Fruit fly (Drosophila melanogaster) whole organism, pupa: ENCODE data around the gene nwk.
A peak's percentile ranks its signal among the peaks of the same experiment; 100 is the strongest.

Experiments
- CG10348 ChIP-seq: fragments of 200-800 bp; sonication (Bioruptor generic); IDR thresholded peaks from 2 replicates; pipeline ENCODE4 v1.3.6; 2022; ENCODE audit warnings: missing biosample characterization, missing genetic modification characterization
- CG12605 ChIP-seq: fragments of 200-800 bp; sonication (Bioruptor generic); IDR thresholded peaks from 2 replicates; pipeline ENCODE4 v1.3.6; 2022; ENCODE audit warnings: missing biosample characterization, missing genetic modification characterization
- CG13204 ChIP-seq: fragments of 200-800 bp; sonication (Bioruptor generic); optimal IDR thresholded peaks from 2 replicates; lab custom pipeline; 2018; ENCODE audit warnings: missing biosample characterization, mild to moderate bottlenecking, missing genetic modification characterization, moderate library complexity
- CG14655 ChIP-seq: fragments of 200-800 bp; sonication (Bioruptor generic); optimal IDR thresholded peaks from 3 replicates; lab custom pipeline; 2017; ENCODE audit warnings: mild to moderate bottlenecking, missing biosample characterization, missing genetic modification reagents, missing genetic modification characterization
- CG15710 ChIP-seq: fragments of 200-800 bp; sonication (Bioruptor generic); optimal IDR thresholded peaks from 2 replicates; lab custom pipeline; 2018; ENCODE audit warnings: missing biosample characterization, mild to moderate bottlenecking, missing genetic modification characterization, moderate library complexity
- CG17806 ChIP-seq: fragments of 200-800 bp; sonication (Bioruptor generic); optimal IDR thresholded peaks from 2 replicates; lab custom pipeline; 2018; ENCODE audit warnings: missing biosample characterization, mild to moderate bottlenecking, missing genetic modification characterization, moderate library complexity
- CG32121 ChIP-seq: fragments of 200-800 bp; sonication (Bioruptor generic); IDR thresholded peaks from 2 replicates; pipeline ENCODE4 v1.3.6; 2022; ENCODE audit warnings: missing biosample characterization, missing genetic modification characterization
- CG34367 ChIP-seq: fragments of 200-800 bp; sonication (Bioruptor generic); optimal IDR thresholded peaks from 2 replicates; lab custom pipeline; 2018; ENCODE audit warnings: missing biosample characterization, mild to moderate bottlenecking, missing genetic modification characterization
- CG4496 ChIP-seq: fragments of 200-800 bp; sonication (Bioruptor generic); IDR thresholded peaks from 3 replicates; pipeline ENCODE4 v1.3.6; 2022; ENCODE audit warnings: missing biosample characterization, missing genetic modification characterization
- CG8159 ChIP-seq: fragments of 200-800 bp; sonication (Bioruptor generic); optimal IDR thresholded peaks from 3 replicates; lab custom pipeline; 2018; ENCODE audit warnings: missing biosample characterization, mild to moderate bottlenecking, missing genetic modification characterization, moderate library complexity
- CG8301 ChIP-seq: fragments of 200-800 bp; sonication (Bioruptor generic); optimal IDR thresholded peaks from 2 replicates; lab custom pipeline; 2018; ENCODE audit warnings: missing biosample characterization, mild to moderate bottlenecking, missing genetic modification characterization
- CG9948 ChIP-seq: fragments of 200-800 bp; sonication (Bioruptor generic); optimal IDR thresholded peaks from 2 replicates; lab custom pipeline; 2018; ENCODE audit warnings: missing biosample characterization, mild to moderate bottlenecking, missing genetic modification characterization, moderate library complexity
- D1 ChIP-seq: fragments of 200-800 bp; sonication (Bioruptor generic); optimal IDR thresholded peaks from 2 replicates; lab custom pipeline; 2018; ENCODE audit warnings: missing biosample characterization, mild to moderate bottlenecking, missing genetic modification characterization, moderate library complexity
- EcR ChIP-seq: fragments of 200-800 bp; sonication (Bioruptor generic); optimal IDR thresholded peaks from 3 replicates; lab custom pipeline; 2019; ENCODE audit warnings: missing biosample characterization, missing genetic modification characterization, mild to moderate bottlenecking, moderate library complexity, missing genetic modification reagents
- Ets98B ChIP-seq: fragments of 200-800 bp; sonication (Bioruptor generic); IDR thresholded peaks from 2 replicates; pipeline ENCODE4 v1.3.6; 2022; ENCODE audit warnings: missing biosample characterization, missing genetic modification characterization
- Pif1A ChIP-seq: fragments of 200-800 bp; sonication (Bioruptor generic); optimal IDR thresholded peaks from 3 replicates; lab custom pipeline; 2016; ENCODE audit warnings: missing biosample characterization, missing genetic modification characterization
- Pif1B ChIP-seq: fragments of 200-800 bp; sonication (Bioruptor generic); optimal IDR thresholded peaks from 3 replicates; lab custom pipeline; 2016; ENCODE audit warnings: missing biosample characterization, missing genetic modification characterization
- Snoo ChIP-seq: fragments of 200-800 bp; sonication (Bioruptor generic); optimal IDR thresholded peaks from 3 replicates; lab custom pipeline; 2017; ENCODE audit warnings: missing biosample characterization, mild to moderate bottlenecking, missing genetic modification characterization, inconsistent platforms
- fd96Ca ChIP-seq: fragments of 200-800 bp; sonication (Bioruptor generic); IDR thresholded peaks from 3 replicates; pipeline ENCODE4 v1.3.6; 2022; ENCODE audit warnings: missing biosample characterization, missing genetic modification characterization
- gl ChIP-seq: fragments of 200-800 bp; sonication (Bioruptor generic); optimal IDR thresholded peaks from 2 replicates; lab custom pipeline; 2018; ENCODE audit warnings: missing biosample characterization, mild to moderate bottlenecking, missing genetic modification characterization
- rn ChIP-seq: fragments of 200-800 bp; sonication (Bioruptor generic); IDR thresholded peaks from 2 replicates; pipeline ENCODE4 v1.3.6; 2022; ENCODE audit warnings: missing biosample characterization, missing genetic modification characterization

The nwk gene

DNA sequence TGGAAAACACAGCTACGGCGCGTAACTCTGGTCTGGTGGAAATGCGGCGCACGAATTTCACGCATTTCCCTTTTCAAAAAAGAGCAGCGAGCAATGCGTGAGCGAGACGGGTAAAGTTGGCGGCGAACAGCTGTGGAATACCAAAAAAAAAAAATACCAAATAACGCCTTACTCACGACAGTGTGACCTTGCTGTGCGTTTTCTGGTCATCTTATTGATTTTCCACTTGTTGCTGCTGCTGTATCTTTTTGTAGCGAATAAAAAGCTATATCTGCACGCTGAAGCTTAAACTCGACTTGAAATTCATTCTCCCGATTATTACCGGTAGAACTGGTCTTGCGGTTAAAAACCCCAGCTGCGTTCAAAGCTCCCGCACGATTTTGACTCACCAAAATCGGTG, 3.3 kb upstream of the nwk start, which contains the start of the genes bol and Dhpr:
Gene bol, minus strand, starts transcription at position 57 of the 400 bp plus-strand sequence.
Gene Dhpr, plus strand, starts transcription at position 212 of the 400 bp plus-strand sequence.
- TF ChIP-seq CG10348 (GFP tag; lab: Robert Waterston, UW) (no peak), CG15710 (no peak), CG17806 (tag; lab: Kevin White, UChicago) (no peak), CG12605 (GFP tag; lab: Robert Waterston, UW) (peak; percentile 78), Ets98B (GFP tag; lab: Robert Waterston, UW) (peak; percentile 37; the same call in 1 of the 2 replicates), EcR (GFP tag; lab: Kevin White, UChicago) (peak; percentile 65)

DNA sequence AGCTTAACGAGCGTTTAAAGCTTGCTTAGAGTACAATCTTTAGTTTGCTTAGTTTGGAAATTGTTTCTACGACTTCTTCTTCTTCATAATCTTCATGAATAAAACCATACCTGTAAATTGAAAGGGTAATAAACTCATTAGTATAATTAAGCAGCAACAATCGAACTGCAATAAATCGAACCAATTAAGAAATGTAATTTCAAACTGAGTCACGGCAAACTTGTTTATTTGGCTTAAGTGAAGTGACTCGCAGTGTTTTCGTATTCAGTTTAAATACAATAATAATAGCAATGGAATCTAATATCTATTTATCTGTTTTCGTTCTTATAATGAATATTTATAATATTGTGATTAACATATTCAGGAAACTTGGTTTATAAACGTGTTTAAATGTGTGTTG, 1.9 kb upstream of the nwk start:
- no peak for TF ChIP-seq rn
- TF ChIP-seq CG10348 (GFP tag; lab: Robert Waterston, UW): no peak
- no peak for TF ChIP-seq EcR (GFP tag; lab: Kevin White, UChicago)
- no peak for TF ChIP-seq CG13204 (GFP tag; lab: Kevin White, UChicago)
- TF ChIP-seq Pif1B (GFP tag; lab: Kevin White, UChicago): no peak
- TF ChIP-seq CG4496 (GFP tag; lab: Robert Waterston, UW): no peak

- TF ChIP-seq CG8301 (tag; lab: Kevin White, UChicago) (no peak), D1 (tag; lab: Kevin White, UChicago) (no peak), CG17806 (tag; lab: Kevin White, UChicago) (no peak), rn (no peak), Ets98B (GFP tag; lab: Robert Waterston, UW) (no peak), CG8159 (tag; lab: Kevin White, UChicago) (no peak), CG12605 (GFP tag; lab: Robert Waterston, UW) (no peak), gl (tag; lab: Kevin White, UChicago) (no peak), Pif1A (no peak), CG13204 (GFP tag; lab: Kevin White, UChicago) (no peak), CG15710 (no peak), CG34367 (tag; lab: Kevin White, UChicago) (no peak), CG9948 (tag; lab: Kevin White, UChicago) (no peak), Snoo (tag; lab: Kevin White, UChicago) (no peak), fd96Ca (GFP tag; lab: Robert Waterston, UW) (no peak)
Observed at dm6 chr3L:9139553-9139952, 1.9 kb downstream of the nwk start.

- TF ChIP-seq Ets98B (GFP tag; lab: Robert Waterston, UW): no peak
- TF ChIP-seq EcR (GFP tag; lab: Kevin White, UChicago): no peak
- no peak for TF ChIP-seq CG32121 (GFP tag; lab: Robert Waterston, UW)
- no peak for TF ChIP-seq CG14655 (GFP tag; lab: Kevin White, UChicago)
- no peak for TF ChIP-seq D1 (tag; lab: Kevin White, UChicago)
- TF ChIP-seq CG13204 (GFP tag; lab: Kevin White, UChicago): no peak
- TF ChIP-seq CG15710: no peak
- no peak for TF ChIP-seq CG4496 (GFP tag; lab: Robert Waterston, UW)
- TF ChIP-seq, all 21 proteins: peak for 0
Observed at dm6 chr3L:9141998-9142397, 4.3 kb downstream of the nwk start.

DNA sequence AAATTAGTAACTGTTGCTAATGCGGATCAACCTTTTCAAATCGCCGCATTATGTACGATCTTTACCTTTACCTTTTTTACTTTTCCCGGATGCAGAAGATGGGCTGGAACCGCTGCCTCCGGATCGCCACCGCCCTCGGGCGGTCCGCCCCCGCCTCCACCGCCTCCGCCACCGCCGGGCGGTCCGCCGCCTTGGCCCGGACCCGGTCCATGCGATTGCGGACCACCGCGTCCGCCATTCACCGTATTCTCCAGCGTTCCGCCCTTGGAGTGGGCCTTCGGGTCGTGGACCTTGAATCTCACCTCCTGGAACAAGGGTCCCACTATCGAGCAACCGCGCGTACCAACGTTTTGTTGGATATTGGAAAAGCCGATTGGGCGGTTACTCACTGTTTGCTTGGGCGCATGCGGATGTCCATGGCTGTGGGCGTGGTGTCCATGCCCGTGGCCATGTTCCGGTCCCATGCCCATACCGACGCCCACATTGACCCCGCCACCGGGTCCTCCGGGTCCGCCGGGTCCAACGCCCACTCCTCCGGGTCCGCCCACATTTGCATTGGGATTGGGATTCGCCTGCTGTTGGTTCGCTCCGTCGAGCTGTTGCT, 13.6 kb downstream of the nwk start:
- no peak for TF ChIP-seq CG13204 (GFP tag; lab: Kevin White, UChicago)
- no peak for TF ChIP-seq Ets98B (GFP tag; lab: Robert Waterston, UW)
- no peak for TF ChIP-seq CG17806 (tag; lab: Kevin White, UChicago)
- no peak for TF ChIP-seq CG14655 (GFP tag; lab: Kevin White, UChicago)
- no peak for TF ChIP-seq CG4496 (GFP tag; lab: Robert Waterston, UW)
- TF ChIP-seq gl (tag; lab: Kevin White, UChicago): no peak
- no peak for TF ChIP-seq rn
- TF ChIP-seq EcR (GFP tag; lab: Kevin White, UChicago): no peak
- TF ChIP-seq fd96Ca (GFP tag; lab: Robert Waterston, UW): no peak
- no peak for TF ChIP-seq Snoo (tag; lab: Kevin White, UChicago)
- no peak for TF ChIP-seq CG15710
- TF ChIP-seq CG34367 (tag; lab: Kevin White, UChicago): no peak
- TF ChIP-seq CG8301 (tag; lab: Kevin White, UChicago): no peak
- TF ChIP-seq CG10348 (GFP tag; lab: Robert Waterston, UW): no peak
- TF ChIP-seq CG32121 (GFP tag; lab: Robert Waterston, UW): no peak
- TF ChIP-seq CG8159 (tag; lab: Kevin White, UChicago): no peak
- no peak for TF ChIP-seq D1 (tag; lab: Kevin White, UChicago)

DNA sequence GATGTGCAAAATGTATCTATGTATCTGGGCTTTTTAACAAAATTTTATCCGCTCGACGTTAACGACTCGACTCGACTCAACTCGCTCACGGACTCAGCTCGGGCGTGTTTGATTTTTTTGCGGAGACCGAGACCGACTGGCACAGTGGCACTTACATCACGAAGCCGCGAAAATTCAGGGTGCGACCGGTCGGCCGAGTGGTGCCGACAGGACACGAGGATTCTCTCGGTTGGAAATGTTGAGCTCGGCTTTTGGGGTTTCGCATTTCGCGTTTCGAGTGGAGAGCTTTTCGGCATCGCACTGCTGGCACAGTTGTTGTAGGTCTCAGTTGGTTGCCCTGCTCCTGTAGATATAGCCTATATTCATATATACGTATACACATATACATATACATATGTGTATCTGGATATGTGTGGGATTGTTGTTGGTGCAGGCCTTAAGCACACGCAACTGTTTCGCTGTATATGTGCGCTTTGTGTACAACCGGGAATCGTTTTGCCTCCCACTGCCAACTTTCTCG, 44.5 kb downstream of the nwk start, which contains the start of gene Rdl:
Gene Rdl, minus strand, starts transcription at position 97 of the 520 bp plus-strand sequence.
- no peak for TF ChIP-seq CG9948 (tag; lab: Kevin White, UChicago)
- TF ChIP-seq Pif1B (GFP tag; lab: Kevin White, UChicago): no peak
- TF ChIP-seq gl (tag; lab: Kevin White, UChicago): no peak
- TF ChIP-seq D1 (tag; lab: Kevin White, UChicago): no peak
- TF ChIP-seq Ets98B (GFP tag; lab: Robert Waterston, UW): no peak
- no peak for TF ChIP-seq fd96Ca (GFP tag; lab: Robert Waterston, UW)
- TF ChIP-seq rn: no peak
